Fruit fly (Drosophila melanogaster): ENCODE measurements around the gene Svip.
A peak's percentile ranks its signal among the peaks of the same experiment; 100 is the strongest.

The Svip gene

DNA sequence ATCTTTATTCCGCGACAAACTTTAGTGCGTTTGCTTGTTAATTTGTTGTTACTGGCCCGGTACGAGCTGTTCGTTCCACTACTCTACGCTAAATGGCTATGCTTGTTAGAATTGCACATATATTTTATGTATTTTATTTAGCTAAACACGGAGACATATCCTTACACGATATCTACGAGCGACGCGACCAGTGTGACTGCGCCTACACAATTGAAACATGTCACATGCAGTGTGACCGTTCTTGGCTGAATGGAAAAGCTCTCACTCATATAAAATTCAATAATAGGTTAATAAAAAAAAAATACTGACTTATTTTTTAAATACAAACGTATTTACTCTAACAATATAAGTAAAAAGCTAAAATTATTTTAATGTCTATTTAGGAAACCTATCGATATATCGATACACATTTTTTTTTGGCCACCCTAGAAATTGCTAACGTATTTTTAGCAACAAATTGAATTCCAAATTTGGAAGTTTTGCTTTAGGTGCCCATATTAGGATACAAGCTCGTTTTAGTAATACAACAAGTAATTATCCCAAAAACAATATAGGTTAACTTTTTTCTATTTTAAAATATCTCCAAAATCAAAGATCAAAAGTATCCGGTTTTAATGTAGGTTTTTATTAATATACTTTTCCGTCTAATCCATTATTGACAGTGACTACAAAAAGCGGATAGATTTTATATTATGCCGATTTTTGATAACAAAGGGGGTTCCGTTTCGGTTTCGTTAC is 40.4 kb downstream of the Svip start, which contains the start of gene CG4080 (continued):
- TF ChIP-seq CG17612 (GFP tag; IDR thresholded peaks at IDR 0.05), result no peak
- peak; percentile 49 for TF ChIP-seq CG12155 (GFP tag; optimal IDR thresholded peaks at IDR 0.05)
- TF ChIP-seq gsb-n (tag; optimal IDR thresholded peaks at IDR 0.05), result peak; percentile 40
- peak; percentile 7 for TF ChIP-seq MTF-1 (GFP tag; optimal IDR thresholded peaks at IDR 0.05; ENCODE audit: borderline replicate concordance)
- no peak for TF ChIP-seq CG4404 (GFP tag; IDR thresholded peaks at IDR 0.05)
- TF ChIP-seq ATbp (GFP tag; optimal IDR thresholded peaks at IDR 0.05), result no peak
- TF ChIP-seq CkIIα-i1 (GFP tag; IDR thresholded peaks at IDR 0.05), result no peak
- TF ChIP-seq Sry-δ (GFP tag; optimal IDR thresholded peaks at IDR 0.05), result peak; percentile 67
- no peak for TF ChIP-seq lov (optimal IDR thresholded peaks at IDR 0.05)
- no peak for TF ChIP-seq lov (GFP tag; IDR thresholded peaks at IDR 0.05)
- no peak for TF ChIP-seq CG4730 (GFP tag; IDR thresholded peaks at IDR 0.05)
- TF ChIP-seq CG12942 (GFP tag; optimal IDR thresholded peaks at IDR 0.05), result no peak
- TF ChIP-seq gt (GFP tag; IDR thresholded peaks at IDR 0.05), result no peak
- TF ChIP-seq CG30431 (GFP tag; optimal IDR thresholded peaks at IDR 0.05), result no peak
- TF ChIP-seq GATAe (GFP tag; conservative IDR thresholded peaks at IDR 0.05), result no peak
- TF ChIP-seq CG14014 (GFP tag; IDR thresholded peaks at IDR 0.05), result peak; percentile 47; the same call in 1 of the 2 replicates
- peak; percentile 10 for TF ChIP-seq wek (GFP tag; optimal IDR thresholded peaks at IDR 0.05)
- no peak for TF ChIP-seq CG4328 (GFP tag; optimal IDR thresholded peaks at IDR 0.05)
- TF ChIP-seq CG14667 (GFP tag; IDR thresholded peaks at IDR 0.05), result no peak
- TF ChIP-seq pnt (GFP tag; optimal IDR thresholded peaks at IDR 0.05), result peak; percentile 9
- no peak for TF ChIP-seq gsb (GFP tag; IDR thresholded peaks at IDR 0.05)
- TF ChIP-seq dm (GFP tag; optimal IDR thresholded peaks at IDR 0.05), result no peak
- peak; percentile 52 for TF ChIP-seq lilli (GFP tag; optimal IDR thresholded peaks at IDR 0.05)
- TF ChIP-seq HmgZ (tag; optimal IDR thresholded peaks at IDR 0.05), result peak; percentile 63
- no peak for TF ChIP-seq usp (GFP tag; optimal IDR thresholded peaks at IDR 0.05)
- TF ChIP-seq CG11247 (GFP tag; IDR thresholded peaks at IDR 0.05), result no peak
- peak; percentile 55 for TF ChIP-seq CoRest (tag; optimal IDR thresholded peaks at IDR 0.05)
- peak in 1 of 2 experiments; percentile 25 for TF ChIP-seq insv (GFP tag; optimal IDR thresholded peaks at IDR 0.05)
- no peak for TF ChIP-seq CG11723 (GFP tag; optimal IDR thresholded peaks at IDR 0.05)
- TF ChIP-seq vfl (GFP tag; optimal IDR thresholded peaks at IDR 0.05), result no peak
- no peak for TF ChIP-seq CG31365 (tag; optimal IDR thresholded peaks at IDR 0.05)
- no peak for TF ChIP-seq pho (GFP tag; optimal IDR thresholded peaks at IDR 0.05)
- no peak for TF ChIP-seq eyg (GFP tag; optimal IDR thresholded peaks at IDR 0.05)
- TF ChIP-seq exex (tag; optimal IDR thresholded peaks at IDR 0.05), result peak; percentile 1
- TF ChIP-seq Meics (GFP tag; optimal IDR thresholded peaks at IDR 0.05), result no peak
- TF ChIP-seq CG10654 (GFP tag; optimal IDR thresholded peaks at IDR 0.05), result no peak
- TF ChIP-seq PHDP (tag; optimal IDR thresholded peaks at IDR 0.05), result peak; percentile 43
- TF ChIP-seq scrt (GFP tag; optimal IDR thresholded peaks at IDR 0.05), result peak; percentile 46
- 0 out of 2 replicates have a peak, but pooled peaks have one; percentile 7 for TF ChIP-seq CG32532 (GFP tag; IDR thresholded peaks at IDR 0.05)
- TF ChIP-seq CG10321 (GFP tag; IDR thresholded peaks at IDR 0.05), result no peak
- peak; percentile 81 for TF ChIP-seq pzg (GFP tag; optimal IDR thresholded peaks at IDR 0.05)
- TF ChIP-seq seq (GFP tag; IDR thresholded peaks at IDR 0.05), result no peak
- peak; percentile 24; the same call in 1 of the 3 replicates for TF ChIP-seq hb (GFP tag; IDR thresholded peaks at IDR 0.05; ENCODE audit: partially characterized antibody)
- TF ChIP-seq H2.0 (GFP tag; IDR thresholded peaks at IDR 0.05), result no peak
- TF ChIP-seq unpg (GFP tag; optimal IDR thresholded peaks at IDR 0.05), result peak; percentile 37
- TF ChIP-seq crc (GFP tag; optimal IDR thresholded peaks at IDR 0.05), result no peak
- no peak for TF ChIP-seq CG15696 (tag; optimal IDR thresholded peaks at IDR 0.05)
- TF ChIP-seq CG15479 (GFP tag; optimal IDR thresholded peaks at IDR 0.05), result no peak
- no peak for TF ChIP-seq luna (GFP tag; optimal IDR thresholded peaks at IDR 0.05)
- TF ChIP-seq br (optimal IDR thresholded peaks at IDR 0.05), result no peak
- peak; percentile 96 for TF ChIP-seq CG9797 (GFP tag; optimal IDR thresholded peaks at IDR 0.05)
